Fruit fly (Drosophila melanogaster): ENCODE measurements around the gene GATAd.

Gene GATAd

dm6 chr2L:10321036-10321583 lies 12.4 kb upstream of the GATAd start (continued):
- TF ChIP-seq Pdp1 (GFP tag; optimal IDR thresholded peaks at IDR 0.05) (peak in 1 of 2 experiments; percentile 69), lov (optimal IDR thresholded peaks at IDR 0.05) (no peak), lov (GFP tag; IDR thresholded peaks at IDR 0.05) (0 out of 3 replicates have a peak, but pooled peaks have one; percentile 27), CG7556 (GFP tag; optimal IDR thresholded peaks at IDR 0.05) (peak; percentile 5), CG9727 (GFP tag; optimal IDR thresholded peaks at IDR 0.05) (peak; percentile 17), aop (GFP tag; IDR thresholded peaks at IDR 0.05) (no peak), corto (GFP tag; optimal IDR thresholded peaks at IDR 0.05) (no peak), CG14014 (GFP tag; IDR thresholded peaks at IDR 0.05) (0 out of 2 replicates have a peak, but pooled peaks have one; percentile 34), CG17568 (GFP tag; optimal IDR thresholded peaks at IDR 0.05) (no peak), gce (GFP tag; IDR thresholded peaks at IDR 0.05) (no peak), CG8388 (GFP tag; optimal IDR thresholded peaks at IDR 0.05) (no peak), sens (GFP tag) (peak; percentile 57), ato (GFP tag; IDR thresholded peaks at IDR 0.05; ENCODE audit: partially characterized antibody) (peak; percentile 11; the same call in 1 of the 2 replicates), CG18011 (GFP tag; optimal IDR thresholded peaks at IDR 0.05) (peak; percentile 8), CG8359 (GFP tag; optimal IDR thresholded peaks at IDR 0.05; ENCODE audit: borderline replicate concordance) (no peak), tin (GFP tag; optimal IDR thresholded peaks at IDR 0.05) (peak; percentile 14), Sox100B (GFP tag; optimal IDR thresholded peaks at IDR 0.05) (peak; percentile 33), CG3281 (GFP tag; optimal IDR thresholded peaks at IDR 0.05) (peak; percentile 49), sob (GFP tag; IDR thresholded peaks at IDR 0.05) (peak; percentile 33; the same call in 1 of the 2 replicates), kah (GFP tag; optimal IDR thresholded peaks at IDR 0.05) (peak; percentile 72), CG15696 (tag; optimal IDR thresholded peaks at IDR 0.05) (peak; percentile 25), CG7928 (GFP tag; optimal IDR thresholded peaks at IDR 0.05) (peak; percentile 50), dpn (GFP tag; optimal IDR thresholded peaks at IDR 0.05) (peak; percentile 6 to 28), CG5953 (GFP tag; IDR thresholded peaks at IDR 0.05) (0 out of 2 replicates have a peak, but pooled peaks have one; percentile 10), Bteb2 (GFP tag; optimal IDR thresholded peaks at IDR 0.05) (no peak), Scr (GFP tag; IDR thresholded peaks at IDR 0.05; ENCODE audit: partially characterized antibody) (peak; percentile 81), CG14860 (GFP tag; IDR thresholded peaks at IDR 0.05; ENCODE audit: partially characterized antibody) (peak; percentile 55; the same call in 2 of the 3 replicates)

- peak; percentile 18 for TF ChIP-seq pzg (GFP tag; optimal IDR thresholded peaks at IDR 0.05)
- TF ChIP-seq CG30020 (tag; optimal IDR thresholded peaks at IDR 0.05) = no peak
- TF ChIP-seq CG15514 (GFP tag; optimal IDR thresholded peaks at IDR 0.05) = peak; percentile 49
- no peak for TF ChIP-seq ara (GFP tag; IDR thresholded peaks at IDR 0.05)
- TF ChIP-seq HmgZ (tag; optimal IDR thresholded peaks at IDR 0.05) = peak; percentile 23
- peak; percentile 91 for TF ChIP-seq CG10274 (GFP tag; optimal IDR thresholded peaks at IDR 0.05)
- no peak for TF ChIP-seq Poxn (GFP tag; IDR thresholded peaks at IDR 0.05)
- TF ChIP-seq sug (tag; optimal IDR thresholded peaks at IDR 0.05) = peak; percentile 38
- TF ChIP-seq CG14667 (GFP tag; IDR thresholded peaks at IDR 0.05) = no peak
- no peak for TF ChIP-seq CG16813 (GFP tag; IDR thresholded peaks at IDR 0.05; ENCODE audit: partially characterized antibody)
- peak; percentile 30 for TF ChIP-seq CTCF (GFP tag; optimal IDR thresholded peaks at IDR 0.05)
- peak; percentile 23; the same call in 1 of the 2 replicates for TF ChIP-seq vvl (GFP tag; IDR thresholded peaks at IDR 0.05)
- no peak for TF ChIP-seq CG1024 (GFP tag; IDR thresholded peaks at IDR 0.05)
- TF ChIP-seq Trl (optimal IDR thresholded peaks at IDR 0.05) = no peak
- no peak for TF ChIP-seq Trl (GFP tag; optimal IDR thresholded peaks at IDR 0.05)
- peak; percentile 28; the same call in 1 of the 3 replicates for TF ChIP-seq Dbx (GFP tag; IDR thresholded peaks at IDR 0.05)
- no peak for TF ChIP-seq trh (GFP tag; optimal IDR thresholded peaks at IDR 0.05)
- peak; percentile 80 for TF ChIP-seq Med (GFP tag)
- 0 out of 2 replicates have a peak, but pooled peaks have one; percentile 19 for TF ChIP-seq CG32767 (GFP tag; IDR thresholded peaks at IDR 0.05)
- TF ChIP-seq CG6765 (GFP tag; optimal IDR thresholded peaks at IDR 0.05) = no peak
- no peak for TF ChIP-seq kay (GFP tag; optimal IDR thresholded peaks at IDR 0.05)
- peak; percentile 84 for TF ChIP-seq CG13894 (tag; optimal IDR thresholded peaks at IDR 0.05)
- TF ChIP-seq pho (GFP tag; optimal IDR thresholded peaks at IDR 0.05) = peak; percentile 24
- peak; percentile 38 for TF ChIP-seq Hmr (GFP tag; optimal IDR thresholded peaks at IDR 0.05)
- TF ChIP-seq bigmax (GFP tag; optimal IDR thresholded peaks at IDR 0.05) = peak; percentile 25
Observed at dm6 chr2L:10321612-10322011, 11.9 kb upstream of the GATAd start.

All from whole organism, embryonic.